Fruit fly (Drosophila melanogaster): ENCODE results near the gene CG3632.

- no peak for TF ChIP-seq psq (optimal IDR thresholded peaks at IDR 0.05)
- no peak for TF ChIP-seq Sin3A (optimal IDR thresholded peaks at IDR 0.05)
- no peak for TF ChIP-seq ttk (optimal IDR thresholded peaks at IDR 0.05)
- TF ChIP-seq h (optimal IDR thresholded peaks at IDR 0.05), result no peak
These were observed 27.1 kb downstream of the CG3632 start for dm6 chrX:16323536-16323935.
